Worm (Caenorhabditis elegans): Measurements from ENCODE around the gene srz-91.
"Not testable (repeated sequence)": the region's sequence is repeated elsewhere in the genome, so short reads cannot be mapped to it uniquely, and the experiment has no call there.

ce11 chrV:17610503-17610902 is 2.6 kb downstream of the srz-91 start, which contains the start of gene Y6G8.15:
- not testable (repeated sequence) for TF ChIP-seq tbx-37 (GFP tag; conservative IDR thresholded peaks at IDR 0.05); tbx-11 (GFP tag; IDR thresholded peaks at IDR 0.05); F13C5.2 (tag; optimal IDR thresholded peaks at IDR 0.05); ama-1 (optimal IDR thresholded peaks at IDR 0.05); hmbx-1 (tag; optimal IDR thresholded peaks at IDR 0.05); pes-1 (GFP tag; IDR thresholded peaks at IDR 0.05)

Measured in whole organism, early embryonic.